Fruit fly (Drosophila melanogaster): Measurements from ENCODE around the gene CG46270.

- TF ChIP-seq Mnt (GFP tag; optimal IDR thresholded peaks at IDR 0.05) = peak; percentile 64
- TF ChIP-seq CG11617 (GFP tag; optimal IDR thresholded peaks at IDR 0.05) = peak; percentile 31
- TF ChIP-seq Clk (GFP tag; optimal IDR thresholded peaks at IDR 0.05) = no peak
- no peak for TF ChIP-seq CG7045 (GFP tag; optimal IDR thresholded peaks at IDR 0.05)
- peak; percentile 42 for TF ChIP-seq CG14711 (tag; optimal IDR thresholded peaks at IDR 0.05)
- peak; percentile 42 for TF ChIP-seq pad (GFP tag; optimal IDR thresholded peaks at IDR 0.05)
- peak; percentile 38 for TF ChIP-seq CG7101 (tag; optimal IDR thresholded peaks at IDR 0.05)
- no peak for TF ChIP-seq kay (GFP tag; ENCODE audit: borderline replicate concordance)
- TF ChIP-seq ovo (GFP tag; optimal IDR thresholded peaks at IDR 0.05) = no peak
- peak; percentile 63 for TF ChIP-seq CG1620 (GFP tag; optimal IDR thresholded peaks at IDR 0.05)
- no peak for TF ChIP-seq CG33017 (tag; optimal IDR thresholded peaks at IDR 0.05)
- no peak for TF ChIP-seq cic (GFP tag; optimal IDR thresholded peaks at IDR 0.05)
Observed at dm6 chr3R:10415923-10416322, 12.3 kb downstream of the CG46270 start, which contains the start of gene CG6345.

Measured in whole organism, adult.